Fruit fly (Drosophila melanogaster) whole organism, embryonic: ENCODE measurements around the gene smg.

ENCODE experiments used
- ATbp ChIP-seq: fragments of 200-800 bp; sonication (Bioruptor generic); optimal IDR thresholded peaks from 2 replicates; lab custom pipeline; 2017; ENCODE audit warnings: missing biosample characterization, mild to moderate bottlenecking, missing genetic modification characterization, missing genetic modification reagents
- Blimp-1 ChIP-seq: fragments of 200-800 bp; sonication (Bioruptor generic); optimal IDR thresholded peaks from 3 replicates; lab custom pipeline; 2018; ENCODE audit warnings: missing biosample characterization, missing genetic modification characterization, mild to moderate bottlenecking, moderate library complexity, missing genetic modification reagents
- BtbVII ChIP-seq: fragments of 200-800 bp; sonication (Bioruptor generic); optimal IDR thresholded peaks from 3 replicates; lab custom pipeline; 2017; ENCODE audit warnings: missing biosample characterization, mild to moderate bottlenecking, missing genetic modification characterization
- CG11085 ChIP-seq: fragments of 200-800 bp; sonication (Bioruptor generic); IDR thresholded peaks from 2 replicates; pipeline ENCODE4 v1.3.6; 2022; ENCODE audit warnings: missing biosample characterization, missing genetic modification characterization
- CG11093 ChIP-seq: fragments of 200-800 bp; sonication (Bioruptor generic); IDR thresholded peaks from 3 replicates; pipeline ENCODE4 v1.3.6; 2022; ENCODE audit warnings: missing biosample characterization, missing genetic modification characterization
- CG11247 ChIP-seq: fragments of 200-800 bp; sonication (Bioruptor generic); IDR thresholded peaks from 2 replicates; pipeline ENCODE4 v1.3.6; 2022; ENCODE audit warnings: missing biosample characterization, missing genetic modification characterization
- CG11560 ChIP-seq: fragments of 200-800 bp; sonication (Bioruptor generic); IDR thresholded peaks from 3 replicates; pipeline ENCODE4 v1.3.6; 2022; ENCODE audit warnings: missing biosample characterization, missing genetic modification characterization
- CG12659 ChIP-seq: fragments of 200-800 bp; sonication (Bioruptor generic); optimal IDR thresholded peaks from 3 replicates; lab custom pipeline; 2017; ENCODE audit warnings: mild to moderate bottlenecking, missing biosample characterization, missing genetic modification reagents, missing genetic modification characterization
- CG14441 ChIP-seq: fragments of 200-800 bp; sonication (Bioruptor generic); IDR thresholded peaks from 2 replicates; pipeline ENCODE4 v1.3.6; 2022; ENCODE audit warnings: missing biosample characterization, missing genetic modification characterization
- CG1602 ChIP-seq: fragments of 200-800 bp; sonication (Bioruptor generic); optimal IDR thresholded peaks from 3 replicates; lab custom pipeline; 2016; ENCODE audit warnings: missing biosample characterization, missing genetic modification characterization
- CG16779 ChIP-seq: fragments of 200-800 bp; sonication (Bioruptor generic); IDR thresholded peaks from 2 replicates; pipeline ENCODE4 v1.3.6; 2022; ENCODE audit warnings: missing biosample characterization, missing genetic modification characterization
- CG17186 ChIP-seq: fragments of 200-800 bp; sonication (Bioruptor generic); optimal IDR thresholded peaks from 3 replicates; lab custom pipeline; 2017; ENCODE audit warnings: missing biosample characterization, missing genetic modification reagents, missing genetic modification characterization
- CG17385 ChIP-seq: fragments of 200-800 bp; sonication (Bioruptor generic); optimal IDR thresholded peaks from 3 replicates; lab custom pipeline; 2018; ENCODE audit warnings: missing biosample characterization, mild to moderate bottlenecking, missing genetic modification characterization
- CG2875 ChIP-seq: fragments of 200-800 bp; sonication (Bioruptor generic); optimal IDR thresholded peaks from 2 replicates; lab custom pipeline; 2017; ENCODE audit warnings: missing biosample characterization, mild to moderate bottlenecking, missing genetic modification characterization, missing genetic modification reagents
- CG31365 ChIP-seq: fragments of 200-800 bp; sonication (Bioruptor generic); optimal IDR thresholded peaks from 2 replicates; lab custom pipeline; 2018; ENCODE audit warnings: missing biosample characterization, mild to moderate bottlenecking, missing genetic modification characterization
- CG32767 ChIP-seq: fragments of 200-800 bp; sonication (Bioruptor generic); IDR thresholded peaks from 2 replicates; pipeline ENCODE4 v1.3.6; 2022; ENCODE audit warnings: missing biosample characterization, missing genetic modification characterization
- CG34376 ChIP-seq: fragments of 200-800 bp; sonication (Bioruptor generic); optimal IDR thresholded peaks from 2 replicates; lab custom pipeline; 2018; ENCODE audit warnings: missing biosample characterization, mild to moderate bottlenecking, missing genetic modification characterization
- CG3847 ChIP-seq: fragments of 200-800 bp; sonication (Bioruptor generic); IDR thresholded peaks from 2 replicates; pipeline ENCODE4 v1.3.6; 2022; ENCODE audit warnings: missing biosample characterization, missing genetic modification characterization
- CG6791 ChIP-seq: fragments of 200-800 bp; sonication (Bioruptor generic); IDR thresholded peaks from 3 replicates; pipeline ENCODE4 v1.3.6; 2022; ENCODE audit warnings: missing biosample characterization, missing genetic modification characterization; ENCODE audit not compliant: partially characterized antibody
- CG8281 ChIP-seq: fragments of 200-800 bp; sonication (Bioruptor generic); optimal IDR thresholded peaks from 2 replicates; lab custom pipeline; 2018; ENCODE audit warnings: missing biosample characterization, mild to moderate bottlenecking, missing genetic modification characterization, moderate library complexity
- Dref ChIP-seq: fragments of 200-800 bp; sonication (Bioruptor generic); IDR thresholded peaks from 2 replicates; pipeline ENCODE4 v1.3.6; 2022; ENCODE audit warnings: missing biosample characterization, missing genetic modification characterization
- E2f1 ChIP-seq: fragments of 200-800 bp; sonication (Bioruptor generic); IDR thresholded peaks from 2 replicates; pipeline ENCODE4 v1.3.6; 2022; ENCODE audit warnings: missing biosample characterization, missing genetic modification characterization
- GATAe ChIP-seq: fragments of 200-800 bp; sonication (Bioruptor generic); conservative IDR thresholded peaks from 2 replicates; pipeline ENCODE4 v1.3.6; 2022; ENCODE audit warnings: missing biosample characterization, missing genetic modification characterization
- Hand ChIP-seq: fragments of 200-800 bp; sonication (Bioruptor generic); optimal IDR thresholded peaks from 2 replicates; lab custom pipeline; 2017; ENCODE audit warnings: mild to moderate bottlenecking, missing biosample characterization, missing genetic modification reagents, missing genetic modification characterization
- MTF-1 ChIP-seq: fragments of 200-800 bp; sonication (Bioruptor generic); optimal IDR thresholded peaks from 2 replicates; lab custom pipeline; 2018; ENCODE audit warnings: missing biosample characterization, mild to moderate bottlenecking, missing genetic modification characterization, borderline replicate concordance
- Mes4 ChIP-seq: fragments of 200-800 bp; sonication (Bioruptor generic); optimal IDR thresholded peaks from 2 replicates; lab custom pipeline; 2016; ENCODE audit warnings: missing biosample characterization, missing genetic modification characterization
- PHDP ChIP-seq: fragments of 200-800 bp; sonication (Bioruptor generic); optimal IDR thresholded peaks from 3 replicates; lab custom pipeline; 2018; ENCODE audit warnings: missing biosample characterization, mild to moderate bottlenecking, missing genetic modification characterization, moderate library complexity
- Rx ChIP-seq: fragments of 200-800 bp; sonication (Bioruptor generic); IDR thresholded peaks from 2 replicates; pipeline ENCODE4 v1.3.6; 2022; ENCODE audit warnings: missing biosample characterization, missing genetic modification characterization
- aop ChIP-seq: fragments of 200-800 bp; sonication (Bioruptor generic); IDR thresholded peaks from 2 replicates; pipeline ENCODE4 v1.3.6; 2022; ENCODE audit warnings: missing biosample characterization, missing genetic modification characterization
- ap ChIP-seq: fragments of 200-800 bp; sonication (Bioruptor generic); IDR thresholded peaks from 2 replicates; pipeline ENCODE4 v1.3.6; 2022; ENCODE audit warnings: missing biosample characterization, missing genetic modification characterization
- bsh ChIP-seq, 2 experiments: fragments of 200-800 bp; sonication (Bioruptor generic); optimal IDR thresholded peaks; 2 replicates each; lab custom pipeline; 2017 to 2018; ENCODE audit warnings: mild to moderate bottlenecking in 2 of 2, missing biosample characterization in 2 of 2, missing genetic modification characterization in 2 of 2, moderate library complexity in 1 of 2
- caup ChIP-seq: fragments of 200-800 bp; sonication (Bioruptor generic); optimal IDR thresholded peaks from 3 replicates; lab custom pipeline; 2017; ENCODE audit warnings: missing biosample characterization, mild to moderate bottlenecking, missing genetic modification characterization, moderate library complexity; ENCODE audit not compliant: severe bottlenecking
- ci ChIP-seq: fragments of 200-800 bp; sonication (Bioruptor generic); IDR thresholded peaks from 3 replicates; pipeline ENCODE4 v1.3.6; 2022; ENCODE audit warnings: missing biosample characterization, missing genetic modification characterization
- croc ChIP-seq: fragments of 200-800 bp; sonication (Bioruptor generic); conservative IDR thresholded peaks from 3 replicates; pipeline ENCODE4 v1.3.6; 2022; ENCODE audit warnings: missing biosample characterization, missing genetic modification characterization
- dysf ChIP-seq: fragments of 200-800 bp; sonication (Bioruptor generic); IDR thresholded peaks from 3 replicates; pipeline ENCODE4 v1.3.6; 2022; ENCODE audit warnings: missing biosample characterization, missing genetic modification characterization
- gem ChIP-seq: fragments of 200-800 bp; sonication (Bioruptor generic); optimal IDR thresholded peaks from 2 replicates; lab custom pipeline; 2019; ENCODE audit warnings: missing biosample characterization, mild to moderate bottlenecking, missing genetic modification characterization, moderate library complexity
- gro ChIP-seq: fragments of 200-800 bp; sonication (Bioruptor generic); optimal IDR thresholded peaks from 2 replicates; lab custom pipeline; 2016; ENCODE audit warnings: missing biosample characterization, missing genetic modification characterization
- oc ChIP-seq: fragments of 200-800 bp; sonication (Bioruptor generic); optimal IDR thresholded peaks from 2 replicates; lab custom pipeline; 2018; ENCODE audit warnings: missing biosample characterization, mild to moderate bottlenecking, missing genetic modification characterization, moderate library complexity
- pfk ChIP-seq: fragments of 200-800 bp; sonication (Bioruptor generic); optimal IDR thresholded peaks from 2 replicates; lab custom pipeline; 2018; ENCODE audit warnings: missing biosample characterization, mild to moderate bottlenecking, missing genetic modification characterization, moderate library complexity
- phol ChIP-seq: fragments of 200-800 bp; sonication (Bioruptor generic); optimal IDR thresholded peaks from 3 replicates; lab custom pipeline; 2018; ENCODE audit warnings: missing biosample characterization, mild to moderate bottlenecking, missing genetic modification characterization, moderate library complexity
- psq ChIP-seq: fragments of 200-800 bp; sonication (Bioruptor generic); optimal IDR thresholded peaks from 2 replicates; lab custom pipeline; 2017; ENCODE audit warnings: missing biosample characterization, missing genetic modification characterization
- ranshi ChIP-seq: fragments of 200-800 bp; sonication (Bioruptor generic); IDR thresholded peaks from 2 replicates; pipeline ENCODE4 v1.3.6; 2022; ENCODE audit warnings: missing biosample characterization, missing genetic modification characterization
- sisA ChIP-seq: fragments of 200-800 bp; sonication (Bioruptor generic); IDR thresholded peaks from 2 replicates; pipeline ENCODE4 v1.3.6; 2022; ENCODE audit warnings: missing biosample characterization, missing genetic modification characterization
- ssp ChIP-seq: fragments of 200-800 bp; sonication (Bioruptor generic); IDR thresholded peaks from 2 replicates; pipeline ENCODE4 v1.3.6; 2022; ENCODE audit warnings: missing biosample characterization, missing genetic modification characterization
- tap ChIP-seq: fragments of 200-800 bp; optimal IDR thresholded peaks from 3 replicates; lab custom pipeline; 2019; ENCODE audit warnings: missing biosample characterization, mild to moderate bottlenecking, missing genetic modification characterization, moderate library complexity
- toy ChIP-seq: fragments of 200-800 bp; sonication (Bioruptor generic); IDR thresholded peaks from 2 replicates; pipeline ENCODE4 v1.3.6; 2022; ENCODE audit warnings: missing biosample characterization, missing genetic modification characterization
- tup ChIP-seq: fragments of 200-800 bp; sonication (Bioruptor generic); optimal IDR thresholded peaks from 2 replicates; lab custom pipeline; 2016; ENCODE audit warnings: missing biosample characterization, mild to moderate bottlenecking, missing genetic modification characterization, moderate library complexity
- twi ChIP-seq: fragments of 200-800 bp; optimal IDR thresholded peaks from 2 replicates; lab custom pipeline; 2019; ENCODE audit warnings: missing biosample characterization, mild to moderate bottlenecking, missing genetic modification characterization, moderate library complexity
- usp ChIP-seq: fragments of >200 bp; optimal IDR thresholded peaks from 2 replicates; lab custom pipeline; 2017; ENCODE audit warnings: missing biosample characterization, missing genetic modification characterization
- wor ChIP-seq: fragments of 200-800 bp; sonication (Bioruptor generic); IDR thresholded peaks from 2 replicates; pipeline ENCODE4 v1.3.6; 2022; ENCODE audit warnings: missing biosample characterization, missing genetic modification characterization

smg gene

dm6 chr3L:8996173-8996767 is 1.5 kb downstream of the smg start (continued):
- peak; percentile 26 for TF ChIP-seq CG12659 (GFP tag; lab: Kevin White, UChicago)
- peak; percentile 6 for TF ChIP-seq twi (tag; lab: Kevin White, UChicago)
- peak; percentile 49; the same call in 1 of the 2 replicates for TF ChIP-seq CG11247 (GFP tag; lab: Robert Waterston, UW)
- no peak for TF ChIP-seq Blimp-1 (GFP tag; lab: Kevin White, UChicago)
- TF ChIP-seq MTF-1 (GFP tag; lab: Kevin White, UChicago): peak; percentile 21
- no peak for TF ChIP-seq aop
- TF ChIP-seq sisA (GFP tag; lab: Robert Waterston, UW): peak; percentile 79
- TF ChIP-seq toy (GFP tag; lab: Robert Waterston, UW): no peak
- no peak for TF ChIP-seq CG31365 (tag; lab: Kevin White, UChicago)
- no peak for TF ChIP-seq CG11560 (tag; lab: Robert Waterston, UW)
- peak; percentile 64 for TF ChIP-seq Rx (GFP tag; lab: Robert Waterston, UW)
- no peak for TF ChIP-seq pfk (GFP tag; lab: Kevin White, UChicago)
- TF ChIP-seq tap (tag; lab: Kevin White, UChicago): no peak
- TF ChIP-seq CG14441 (GFP tag; lab: Robert Waterston, UW): peak; percentile 74
- TF ChIP-seq Mes4: no peak
- no peak for TF ChIP-seq CG8281 (tag; lab: Kevin White, UChicago)
- no peak for TF ChIP-seq CG16779 (GFP tag; lab: Robert Waterston, UW)
- TF ChIP-seq BtbVII (GFP tag; lab: Kevin White, UChicago): no peak
- peak; percentile 30 for TF ChIP-seq tup (GFP tag; lab: Kevin White, UChicago)
- TF ChIP-seq CG17186 (GFP tag; lab: Kevin White, UChicago): no peak
- TF ChIP-seq Dref (GFP tag; lab: Robert Waterston, UW): no peak
- TF ChIP-seq GATAe (GFP tag; lab: Robert Waterston, UW): no peak
- TF ChIP-seq CG34376 (GFP tag; lab: Kevin White, UChicago): no peak
- TF ChIP-seq phol (tag; lab: Kevin White, UChicago): peak; percentile 64
- peak; percentile 11 for TF ChIP-seq caup (GFP tag; lab: Kevin White, UChicago)
- peak; percentile 94 for TF ChIP-seq ci (GFP tag; lab: Robert Waterston, UW)
- 0 out of 2 replicates have a peak, but pooled peaks have one; percentile 39 for TF ChIP-seq ssp
- TF ChIP-seq psq (GFP tag; lab: Kevin White, UChicago): no peak
- peak; percentile 65 for TF ChIP-seq ATbp
- peak; percentile 49 for TF ChIP-seq PHDP (tag; lab: Kevin White, UChicago)
- no peak for TF ChIP-seq CG6791
- no peak for TF ChIP-seq oc
- no peak for TF ChIP-seq usp (GFP tag; lab: Kevin White, UChicago)
- TF ChIP-seq CG11085: 0 out of 2 replicates have a peak, but pooled peaks have one; percentile 44
- TF ChIP-seq CG17385 (GFP tag; lab: Kevin White, UChicago): no peak
- peak; percentile 63 for TF ChIP-seq CG1602 (GFP tag; lab: Kevin White, UChicago)
- TF ChIP-seq gem (tag; lab: Kevin White, UChicago): no peak
- TF ChIP-seq CG32767: peak; percentile 68; the same call in 1 of the 2 replicates
- TF ChIP-seq ranshi (GFP tag; lab: Robert Waterston, UW): peak; percentile 62; the same call in 1 of the 2 replicates
- peak in 1 of 2 experiments; percentile 79 for TF ChIP-seq bsh (GFP tag; optimal IDR thresholded peaks at IDR 0.05; lab: Kevin White, UChicago)
- peak; percentile 54; the same call in 2 of the 3 replicates for TF ChIP-seq dysf (GFP tag; lab: Robert Waterston, UW)
- peak; percentile 34 for TF ChIP-seq CG2875 (GFP tag; lab: Kevin White, UChicago)
- TF ChIP-seq E2f1: peak; percentile 66
- TF ChIP-seq ap: peak; percentile 45
- TF ChIP-seq Hand (GFP tag; lab: Kevin White, UChicago): no peak
- peak; percentile 68; the same call in 2 of the 3 replicates for TF ChIP-seq CG11093
- peak; percentile 60 for TF ChIP-seq wor (GFP tag; lab: Robert Waterston, UW)
- peak; percentile 46 for TF ChIP-seq CG3847 (GFP tag; lab: Robert Waterston, UW)
- TF ChIP-seq gro (GFP tag; lab: Kevin White, UChicago): no peak
- peak; percentile 58 for TF ChIP-seq croc (GFP tag; lab: Robert Waterston, UW)
